Worm (Caenorhabditis elegans) whole organism, midembryonic: Measurements from ENCODE around the gene nhr-15.

Source experiments
- T22C8.4 ChIP-seq: fragments of 200-800 bp; sonication (Bioruptor generic); IDR thresholded peaks from 2 replicates; pipeline ENCODE4 v1.3.6; 2022; ENCODE audit warnings: missing genetic modification characterization, missing compliant biosample characterization
- cog-1 ChIP-seq: sonication (generic microtip); optimal IDR thresholded peaks from 2 replicates; lab custom pipeline; 2016; ENCODE audit warnings: missing genetic modification characterization, missing compliant biosample characterization
- flt-1 ChIP-seq: fragments of 200-800 bp; sonication (Bioruptor generic); IDR thresholded peaks from 2 replicates; pipeline ENCODE4 v1.3.6; 2022; ENCODE audit warnings: missing genetic modification characterization, missing compliant biosample characterization
- klf-2 ChIP-seq: fragments of 200-800 bp; sonication (Bioruptor generic); conservative IDR thresholded peaks from 2 replicates; pipeline ENCODE4 v1.3.6; 2022; ENCODE audit warnings: missing genetic modification reagents, missing genetic modification characterization, missing compliant biosample characterization
- med-1 ChIP-seq: sonication (generic microtip); optimal IDR thresholded peaks from 2 replicates; lab custom pipeline; 2017; ENCODE audit warnings: missing genetic modification characterization, mild to moderate bottlenecking, missing compliant biosample characterization, antibody characterized with exemption, missing genetic modification reagents; ENCODE audit not compliant: insufficient read depth
- ref-1 ChIP-seq: fragments of 200-800 bp; sonication (Bioruptor generic); conservative IDR thresholded peaks from 2 replicates; pipeline ENCODE4 v1.3.6; 2022; ENCODE audit warnings: missing genetic modification reagents, missing genetic modification characterization, missing compliant biosample characterization
- tab-1 ChIP-seq: fragments of 200-800 bp; sonication (Bioruptor generic); IDR thresholded peaks from 2 replicates; pipeline ENCODE4 v1.3.6; 2022; ENCODE audit warnings: missing genetic modification characterization, missing compliant biosample characterization
- ztf-23 ChIP-seq: fragments of 200-800 bp; sonication (Bioruptor generic); IDR thresholded peaks from 2 replicates; pipeline ENCODE4 v1.3.6; 2022; ENCODE audit warnings: missing genetic modification reagents, missing genetic modification characterization, missing compliant biosample characterization
- ztf-29 ChIP-seq: fragments of 200-800 bp; sonication (Bioruptor generic); IDR thresholded peaks from 2 replicates; pipeline ENCODE4 v1.3.6; 2022; ENCODE audit warnings: missing genetic modification reagents, missing genetic modification characterization, missing compliant biosample characterization

nhr-15 gene

DNA sequence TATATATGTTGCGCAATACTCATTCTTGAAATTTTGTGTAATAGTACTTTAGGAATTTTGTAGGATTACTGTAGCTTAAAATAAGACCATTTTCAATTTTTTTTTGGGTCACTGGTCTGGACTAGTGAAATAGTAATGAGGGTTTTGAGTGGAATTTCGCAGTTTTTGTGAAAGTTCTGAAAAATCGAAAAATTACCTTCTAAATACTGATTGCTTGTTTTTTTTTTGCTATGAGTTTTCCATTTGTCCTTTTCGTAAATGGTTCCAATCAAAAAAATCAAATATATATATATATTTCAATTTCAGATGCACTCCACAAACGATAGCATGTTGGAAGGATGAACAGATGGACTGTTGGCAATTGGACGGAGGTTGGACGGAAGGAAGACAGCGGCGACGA, at the start of gene nhr-15:
nhr-15 (plus strand) TSS at position 301 of the 400 bp plus-strand sequence.
- TF ChIP-seq med-1 (GFP tag; lab: Kevin White, UChicago) (no peak), ref-1 (GFP tag; lab: Robert Waterston, UW) (no peak), ztf-23 (GFP tag; lab: Robert Waterston, UW) (no peak), cog-1 (tag; lab: Kevin White, UChicago) (no peak)

DNA sequence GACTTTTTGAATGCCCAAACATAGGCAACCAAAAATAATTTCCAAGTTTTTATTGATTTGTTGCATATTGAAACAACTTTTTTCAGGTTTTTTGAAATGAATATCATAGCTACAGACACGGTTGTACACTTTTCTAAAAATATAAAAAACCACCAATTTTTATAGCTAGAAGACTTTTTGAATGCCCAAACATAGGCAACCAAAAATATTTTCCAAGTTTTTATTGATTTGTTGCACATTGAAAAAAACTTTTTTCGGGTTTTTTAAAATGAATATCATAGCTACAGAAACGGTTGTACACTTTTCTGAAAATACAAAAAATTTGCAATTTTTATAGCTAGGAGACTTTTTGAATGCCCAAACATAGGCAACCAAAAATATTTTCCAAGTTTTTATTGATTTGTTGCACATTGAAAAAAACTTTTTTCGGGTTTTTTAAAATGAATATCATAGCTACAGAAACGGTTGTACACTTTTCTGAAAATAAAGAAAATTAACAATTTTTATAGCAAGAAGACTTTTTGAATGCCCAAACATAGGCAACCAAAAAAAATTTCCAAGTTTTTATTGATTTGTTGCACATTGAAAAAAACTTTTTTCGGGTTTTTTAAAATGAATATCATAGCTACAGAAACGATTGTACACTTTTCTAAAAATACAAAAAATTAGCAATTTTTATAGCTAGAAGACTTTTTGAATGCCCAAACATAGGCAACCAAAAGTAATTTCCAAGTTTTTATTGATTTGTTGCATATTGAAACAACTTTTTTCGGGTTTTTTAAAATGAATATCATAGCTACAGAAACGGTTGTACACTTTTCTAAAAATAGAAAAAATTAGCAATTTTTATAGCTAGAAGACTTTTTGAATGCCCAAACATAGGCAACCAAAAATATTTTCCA, 47.2 kb upstream of the nhr-15 start:
- TF ChIP-seq cog-1 (tag; lab: Kevin White, UChicago) = peak; percentile 54

DNA sequence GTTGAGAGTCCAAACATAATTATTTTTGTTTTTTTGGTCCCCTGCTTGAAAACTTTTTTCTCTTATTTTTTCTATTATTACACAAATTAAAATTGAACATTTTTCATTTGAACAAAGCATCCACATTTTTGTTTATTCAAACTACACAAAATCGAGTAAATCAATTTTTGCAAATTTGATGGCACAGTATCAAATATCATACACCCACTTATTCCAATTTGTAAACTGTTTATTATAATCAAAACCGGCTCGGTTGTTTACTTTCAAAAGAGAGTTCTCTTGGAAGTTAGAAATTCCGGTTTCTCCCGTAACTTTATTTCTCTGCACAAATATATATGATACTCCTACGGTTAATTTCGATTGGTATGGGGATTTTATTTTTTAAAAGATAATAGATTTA, 44.5 kb upstream of the nhr-15 start, which contains the start of gene lgc-26:
lgc-26 (plus strand) TSS at position 301 of the 400 bp plus-strand sequence.
- no peak for TF ChIP-seq klf-2 (GFP tag; lab: Robert Waterston, UW)
- no peak for TF ChIP-seq tab-1 (GFP tag; lab: Robert Waterston, UW)
- no peak for TF ChIP-seq T22C8.4 (GFP tag; lab: Robert Waterston, UW)

DNA sequence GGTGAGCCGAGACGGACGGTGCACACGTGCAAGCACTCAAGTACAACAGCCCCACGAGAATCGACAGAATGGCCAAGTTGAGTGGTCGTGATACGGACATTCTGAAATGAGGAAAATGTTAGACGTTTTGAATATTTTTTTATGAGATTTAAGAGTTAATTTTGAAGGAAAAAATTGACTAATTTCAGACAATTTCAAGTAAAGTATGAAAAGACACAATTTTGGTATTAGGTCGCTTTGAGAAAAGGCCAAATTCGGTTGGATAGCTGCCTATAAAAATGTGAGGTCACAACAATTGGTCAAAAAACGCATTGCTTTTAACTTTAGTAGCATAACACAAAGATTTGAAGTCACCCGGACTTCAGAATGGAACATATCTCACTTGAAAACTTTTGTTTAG, 39.7 kb upstream of the nhr-15 start, which contains the start of gene nlp-70:
nlp-70 (minus strand) TSS at position 101 of the 400 bp plus-strand sequence.
- TF ChIP-seq ztf-23 (GFP tag; lab: Robert Waterston, UW) = no peak
- TF ChIP-seq klf-2 (GFP tag; lab: Robert Waterston, UW) = no peak
- TF ChIP-seq flt-1 (GFP tag; lab: Robert Waterston, UW) = no peak
- no peak for TF ChIP-seq cog-1 (tag; lab: Kevin White, UChicago)
- TF ChIP-seq tab-1 (GFP tag; lab: Robert Waterston, UW) = no peak
- TF ChIP-seq med-1 (GFP tag; lab: Kevin White, UChicago) = no peak
- no peak for TF ChIP-seq ref-1 (GFP tag; lab: Robert Waterston, UW)
- TF ChIP-seq T22C8.4 (GFP tag; lab: Robert Waterston, UW) = no peak
- no peak for TF ChIP-seq ztf-29 (GFP tag; lab: Robert Waterston, UW)

ce11 chrV:281111-281510, 31.4 kb upstream of the nhr-15 start:
- TF ChIP-seq T22C8.4 (GFP tag; lab: Robert Waterston, UW) = no peak
- TF ChIP-seq ztf-23 (GFP tag; lab: Robert Waterston, UW) = no peak
- no peak for TF ChIP-seq flt-1 (GFP tag; lab: Robert Waterston, UW)
- TF ChIP-seq ztf-29 (GFP tag; lab: Robert Waterston, UW) = no peak
- no peak for TF ChIP-seq ref-1 (GFP tag; lab: Robert Waterston, UW)
- no peak for TF ChIP-seq cog-1 (tag; lab: Kevin White, UChicago)
- TF ChIP-seq med-1 (GFP tag; lab: Kevin White, UChicago) = no peak
- TF ChIP-seq tab-1 (GFP tag; lab: Robert Waterston, UW) = no peak
- no peak for TF ChIP-seq klf-2 (GFP tag; lab: Robert Waterston, UW)

DNA sequence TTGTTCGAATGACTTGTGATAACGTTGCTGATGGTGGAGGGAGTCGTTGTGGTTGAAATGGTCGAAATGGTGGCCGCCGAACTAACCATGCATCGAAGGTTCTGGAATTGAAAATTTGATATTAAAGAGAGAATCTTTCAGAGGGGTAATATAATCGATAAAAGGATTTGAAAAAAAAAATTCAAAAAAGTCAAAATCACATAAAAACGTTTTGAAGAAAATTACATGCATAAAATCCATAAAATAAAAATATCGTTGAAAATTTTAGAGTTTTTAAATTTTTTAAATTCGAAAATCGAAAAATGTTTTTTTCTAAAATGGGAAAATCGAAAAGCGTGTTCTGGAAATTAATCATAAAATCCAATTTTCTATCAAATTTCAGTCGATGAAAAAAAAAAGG, 30.9 kb upstream of the nhr-15 start, which contains the start of gene npr-5:
npr-5 (minus strand) TSS at position 101 of the 400 bp plus-strand sequence.
- TF ChIP-seq T22C8.4 (GFP tag; lab: Robert Waterston, UW) (no peak), ztf-29 (GFP tag; lab: Robert Waterston, UW) (no peak), med-1 (GFP tag; lab: Kevin White, UChicago) (no peak), ref-1 (GFP tag; lab: Robert Waterston, UW) (no peak), flt-1 (GFP tag; lab: Robert Waterston, UW) (no peak), cog-1 (tag; lab: Kevin White, UChicago) (no peak), tab-1 (GFP tag; lab: Robert Waterston, UW) (no peak), ztf-23 (GFP tag; lab: Robert Waterston, UW) (no peak), klf-2 (GFP tag; lab: Robert Waterston, UW) (no peak)

ce11 chrV:283953-284352, 28.6 kb upstream of the nhr-15 start:
- no peak for TF ChIP-seq ref-1 (GFP tag; lab: Robert Waterston, UW)

ce11 chrV:284808-285207, 27.7 kb upstream of the nhr-15 start:
- TF ChIP-seq ref-1 (GFP tag; lab: Robert Waterston, UW) (no peak), cog-1 (tag; lab: Kevin White, UChicago) (no peak), ztf-23 (GFP tag; lab: Robert Waterston, UW) (no peak)

- TF ChIP-seq ref-1 (GFP tag; lab: Robert Waterston, UW) (no peak), T22C8.4 (GFP tag; lab: Robert Waterston, UW) (no peak), klf-2 (GFP tag; lab: Robert Waterston, UW) (no peak), cog-1 (tag; lab: Kevin White, UChicago) (no peak), med-1 (GFP tag; lab: Kevin White, UChicago) (no peak), tab-1 (GFP tag; lab: Robert Waterston, UW) (no peak), ztf-23 (GFP tag; lab: Robert Waterston, UW) (no peak), ztf-29 (GFP tag; lab: Robert Waterston, UW) (no peak), flt-1 (GFP tag; lab: Robert Waterston, UW) (no peak)
Measured at ce11 chrV:285298-285697, 27.2 kb upstream of the nhr-15 start.

DNA sequence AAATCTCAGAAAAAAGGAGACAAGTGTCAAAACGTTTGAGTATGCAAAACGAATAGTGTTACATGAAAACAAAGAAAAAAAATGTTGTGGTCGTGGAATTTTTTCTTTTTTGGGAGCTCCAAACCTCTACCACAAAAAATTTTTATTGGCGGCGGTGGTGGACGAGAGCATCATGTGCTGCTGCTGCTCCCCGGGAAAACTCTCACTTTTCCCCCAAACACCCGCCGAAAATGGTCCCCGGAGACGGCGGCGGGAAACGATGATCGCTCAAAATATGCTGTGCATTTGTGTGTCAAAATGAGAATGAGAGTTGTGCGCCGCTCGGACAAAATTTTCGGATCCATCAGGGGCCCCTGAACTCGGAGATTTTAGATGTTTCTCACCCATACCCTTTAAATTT, 16.7 kb upstream of the nhr-15 start:
- TF ChIP-seq flt-1 (GFP tag; lab: Robert Waterston, UW) = no peak
- TF ChIP-seq cog-1 (tag; lab: Kevin White, UChicago) = no peak
- TF ChIP-seq ref-1 (GFP tag; lab: Robert Waterston, UW) = no peak
- no peak for TF ChIP-seq ztf-23 (GFP tag; lab: Robert Waterston, UW)
- no peak for TF ChIP-seq med-1 (GFP tag; lab: Kevin White, UChicago)
- no peak for TF ChIP-seq T22C8.4 (GFP tag; lab: Robert Waterston, UW)
- TF ChIP-seq tab-1 (GFP tag; lab: Robert Waterston, UW) = no peak
- TF ChIP-seq ztf-29 (GFP tag; lab: Robert Waterston, UW) = no peak
- no peak for TF ChIP-seq klf-2 (GFP tag; lab: Robert Waterston, UW)
